Worm (Caenorhabditis elegans): Measurements from ENCODE around the gene fbxa-142.

The fbxa-142 gene

DNA sequence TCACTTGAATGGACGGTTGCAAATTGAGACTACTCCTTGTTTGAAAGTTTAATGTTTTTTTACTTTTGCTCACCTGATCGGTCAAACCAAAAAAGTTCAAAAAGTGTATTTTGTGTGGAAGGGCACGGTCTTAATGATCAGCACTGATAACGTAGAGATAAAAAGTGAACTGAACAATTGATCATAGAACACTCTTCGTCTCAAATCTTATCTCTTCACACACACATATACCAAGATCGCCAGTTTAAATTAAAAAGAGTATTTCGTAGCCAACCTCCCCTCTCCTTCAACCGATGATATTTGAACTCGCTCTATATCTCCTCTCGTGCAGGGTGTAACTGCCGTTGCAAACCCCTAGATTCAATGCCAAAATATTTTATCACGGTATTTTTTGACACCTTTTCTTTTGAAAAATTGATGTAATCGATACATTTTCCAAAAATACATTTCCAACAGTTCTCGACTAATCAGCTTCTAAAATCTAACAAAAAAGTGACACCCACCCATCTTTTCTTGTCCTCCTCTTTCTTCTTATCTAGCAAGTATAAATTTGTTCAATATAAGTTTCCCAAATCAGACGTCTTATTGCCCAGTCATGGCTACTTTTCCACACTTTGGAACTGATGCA, 30.9 kb downstream of the fbxa-142 start, which contains the start of gene cth-1 (continued):
- no peak for TF ChIP-seq nhr-76 (tag; optimal IDR thresholded peaks at IDR 0.05)
- TF ChIP-seq efl-1 (optimal IDR thresholded peaks at IDR 0.05): no peak
- peak in 1 of 2 experiments; percentile 88 for TF ChIP-seq efl-1 (GFP tag; optimal IDR thresholded peaks at IDR 0.05 in 1 of 2)
- TF ChIP-seq nhr-20 (tag; optimal IDR thresholded peaks at IDR 0.05): peak; percentile 14

DNA sequence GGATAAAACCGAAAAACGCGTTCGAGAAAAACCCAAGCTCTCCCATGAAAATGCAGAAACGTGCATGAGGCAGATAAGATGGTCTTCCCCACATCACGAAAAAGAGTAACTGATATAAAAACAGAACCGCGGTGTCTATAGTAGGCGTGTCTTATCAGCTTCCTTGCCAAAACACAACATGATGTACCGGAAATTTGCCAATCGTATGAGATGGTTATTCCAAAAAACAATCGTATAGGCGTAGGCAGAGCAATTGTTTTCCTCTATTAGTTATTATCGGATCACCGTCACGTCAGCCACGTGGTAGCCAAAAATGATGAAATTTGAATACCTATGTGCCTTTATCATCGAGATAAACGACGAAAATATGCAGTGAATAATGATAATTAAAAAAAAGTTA, 31.7 kb downstream of the fbxa-142 start, which contains the start of gene str-7:
str-7 (minus strand) TSS at position 101 of the 400 bp plus-strand sequence.
- TF ChIP-seq ets-5 (GFP tag; IDR thresholded peaks at IDR 0.05): no peak
- TF ChIP-seq nhr-28 (tag; optimal IDR thresholded peaks at IDR 0.05): no peak
- TF ChIP-seq ztf-4 (tag; optimal IDR thresholded peaks at IDR 0.05): no peak
- TF ChIP-seq fkh-10 (GFP tag; optimal IDR thresholded peaks at IDR 0.05): no peak
- no peak for TF ChIP-seq xbp-1 (tag; optimal IDR thresholded peaks at IDR 0.05)
- no peak for TF ChIP-seq nhr-76 (tag; optimal IDR thresholded peaks at IDR 0.05)
- no peak for TF ChIP-seq snpc-4 (tag; optimal IDR thresholded peaks at IDR 0.05)
- TF ChIP-seq C04F5.9 (tag; optimal IDR thresholded peaks at IDR 0.05): no peak
- no peak for TF ChIP-seq F16B12.6 (tag; optimal IDR thresholded peaks at IDR 0.05)
- no peak for TF ChIP-seq mdl-1 (tag; optimal IDR thresholded peaks at IDR 0.05)
- TF ChIP-seq ztf-11 (tag; optimal IDR thresholded peaks at IDR 0.05): no peak
- TF ChIP-seq unc-86 (tag; optimal IDR thresholded peaks at IDR 0.05): no peak
- TF ChIP-seq hlh-17 (GFP tag; optimal IDR thresholded peaks at IDR 0.05; ENCODE audit: borderline replicate concordance): no peak

DNA sequence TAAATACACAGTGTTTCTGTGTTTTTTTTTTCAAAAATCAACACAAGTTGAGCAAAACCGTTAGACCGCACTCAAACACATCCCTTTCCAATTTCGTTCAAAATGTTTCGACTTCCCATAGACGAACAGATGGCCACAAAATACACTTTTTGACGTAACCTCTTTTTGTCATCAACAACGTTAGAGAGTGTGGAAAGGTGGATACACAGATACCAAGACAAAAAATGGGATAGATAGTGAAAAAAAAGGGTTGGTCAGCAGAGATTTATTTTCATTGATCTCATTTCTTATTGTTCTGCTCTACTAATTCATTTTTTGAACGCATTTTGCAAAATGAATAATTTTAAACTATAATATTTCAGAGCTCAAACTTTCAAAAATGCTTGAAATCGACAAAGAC, 36.3 kb downstream of the fbxa-142 start:
- TF ChIP-seq tbx-2 (tag; optimal IDR thresholded peaks at IDR 0.05): no peak
- TF ChIP-seq mep-1 (tag; optimal IDR thresholded peaks at IDR 0.05): peak; percentile 38
- TF ChIP-seq elt-3 (tag; optimal IDR thresholded peaks at IDR 0.05): peak in 1 of 6 experiments; percentile 58
- no peak for TF ChIP-seq unc-62 (GFP tag; optimal IDR thresholded peaks at IDR 0.05)
- peak; percentile 43 for TF ChIP-seq rnt-1 (tag; optimal IDR thresholded peaks at IDR 0.05)
- peak; percentile 58 for TF ChIP-seq skn-1 (tag; optimal IDR thresholded peaks at IDR 0.05)
- TF ChIP-seq blmp-1 (tag; optimal IDR thresholded peaks at IDR 0.05): peak; percentile 81
- TF ChIP-seq nhr-20 (tag; optimal IDR thresholded peaks at IDR 0.05): peak; percentile 39
- TF ChIP-seq nhr-19 (GFP tag; conservative IDR thresholded peaks at IDR 0.05): peak; percentile 28

DNA sequence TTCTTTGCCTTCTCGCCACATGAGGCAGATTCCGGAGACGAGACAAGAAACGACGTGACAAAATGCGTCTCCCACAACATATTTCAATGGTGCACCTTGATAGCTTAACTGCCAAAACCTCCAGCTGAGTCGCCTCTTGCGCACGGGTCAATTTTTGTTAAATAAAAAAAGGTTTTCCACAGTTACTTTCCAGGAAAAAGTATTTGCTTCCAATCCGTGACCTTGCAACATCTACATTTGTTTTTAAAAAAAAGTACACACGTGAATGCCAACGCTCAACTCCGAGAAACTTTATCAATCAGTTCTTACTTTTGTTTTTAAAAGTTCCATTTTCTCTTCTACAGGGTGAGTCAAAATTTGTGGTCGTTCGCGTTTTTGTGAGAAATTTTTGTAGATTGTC, 36.9 kb downstream of the fbxa-142 start, which contains the start of gene F22B8.7:
F22B8.7 (plus strand) TSS at position 301 of the 400 bp plus-strand sequence.
- no peak for TF ChIP-seq lin-35 (GFP tag; optimal IDR thresholded peaks at IDR 0.05)
- TF ChIP-seq ces-1 (GFP tag; optimal IDR thresholded peaks at IDR 0.05): no peak
- TF ChIP-seq grh-1 (GFP tag; IDR thresholded peaks at IDR 0.05): no peak
- no peak for TF ChIP-seq F16B12.6 (tag; optimal IDR thresholded peaks at IDR 0.05)

DNA sequence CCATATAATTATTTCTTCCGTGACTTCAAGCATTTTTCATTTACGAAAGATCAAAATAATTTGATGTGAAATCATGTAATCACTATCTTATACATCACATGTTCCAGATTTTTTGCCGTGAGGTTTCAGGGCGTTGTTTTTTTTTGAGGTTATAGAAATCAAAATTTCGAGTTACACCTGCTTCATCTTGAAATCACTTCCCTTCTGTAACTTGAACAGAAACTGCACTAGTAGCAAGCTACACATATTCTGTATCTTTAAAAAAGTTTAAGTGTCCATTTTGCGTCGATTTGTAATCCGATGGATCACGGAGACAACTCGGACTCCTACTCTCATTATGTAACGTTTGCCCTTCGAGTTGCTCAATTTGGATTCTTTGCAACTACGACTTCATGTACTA, 40.5 kb downstream of the fbxa-142 start, which contains the start of gene F22B8.3:
F22B8.3 (plus strand) TSS at position 301 of the 400 bp plus-strand sequence.
- TF ChIP-seq alr-1 (tag; optimal IDR thresholded peaks at IDR 0.05; ENCODE audit: borderline replicate concordance): no peak
- TF ChIP-seq efl-1 (optimal IDR thresholded peaks at IDR 0.05): no peak
- TF ChIP-seq efl-1 (GFP tag; optimal IDR thresholded peaks at IDR 0.05 in 1 of 2): peak in 1 of 2 experiments; percentile 58

DNA sequence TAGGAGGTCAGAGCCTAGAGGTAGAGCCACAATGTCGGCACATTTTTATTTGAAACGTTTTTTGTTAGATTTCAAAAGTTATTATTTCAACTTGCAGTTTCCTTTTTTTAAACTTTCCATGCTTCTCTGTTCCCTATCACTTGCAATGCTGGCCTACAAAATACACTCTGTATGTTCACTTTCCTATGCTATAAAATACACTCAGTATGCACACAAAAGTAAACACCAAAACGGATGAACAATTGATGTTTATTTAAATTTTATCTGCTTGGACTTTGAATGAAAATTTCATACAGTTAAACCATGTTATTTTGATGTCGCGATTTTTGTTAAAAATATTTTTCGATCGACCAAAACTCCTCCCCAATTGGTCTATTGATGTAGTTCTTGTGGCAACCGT, 50.5 kb downstream of the fbxa-142 start:
- TF ChIP-seq nhr-237 (tag; optimal IDR thresholded peaks at IDR 0.05) (no peak), egl-13 (tag; optimal IDR thresholded peaks at IDR 0.05) (no peak), ets-5 (GFP tag; IDR thresholded peaks at IDR 0.05) (no peak), sptf-1 (tag; optimal IDR thresholded peaks at IDR 0.05) (no peak), mep-1 (tag; optimal IDR thresholded peaks at IDR 0.05) (no peak), efl-3 (GFP tag; optimal IDR thresholded peaks at IDR 0.05) (no peak), irx-1 (tag; optimal IDR thresholded peaks at IDR 0.05) (no peak), hpl-2 (GFP tag; optimal IDR thresholded peaks at IDR 0.05) (no peak), tlp-1 (tag; optimal IDR thresholded peaks at IDR 0.05) (no peak), nhr-20 (tag; optimal IDR thresholded peaks at IDR 0.05) (no peak), mab-9 (GFP tag; IDR thresholded peaks at IDR 0.05) (no peak), unc-30 (tag; optimal IDR thresholded peaks at IDR 0.05) (no peak), nhr-28 (tag; optimal IDR thresholded peaks at IDR 0.05) (no peak)
